Fruit fly (Drosophila melanogaster) whole organism, pupa: ENCODE measurements around the gene erm.

ENCODE experiments used
- CG10348 ChIP-seq: fragments of 200-800 bp; sonication (Bioruptor generic); IDR thresholded peaks from 2 replicates; pipeline ENCODE4 v1.3.6; 2022; ENCODE audit warnings: missing biosample characterization, missing genetic modification characterization
- CG12605 ChIP-seq: fragments of 200-800 bp; sonication (Bioruptor generic); IDR thresholded peaks from 2 replicates; pipeline ENCODE4 v1.3.6; 2022; ENCODE audit warnings: missing biosample characterization, missing genetic modification characterization
- CG13204 ChIP-seq: fragments of 200-800 bp; sonication (Bioruptor generic); optimal IDR thresholded peaks from 2 replicates; lab custom pipeline; 2018; ENCODE audit warnings: missing biosample characterization, mild to moderate bottlenecking, missing genetic modification characterization, moderate library complexity
- CG14655 ChIP-seq: fragments of 200-800 bp; sonication (Bioruptor generic); optimal IDR thresholded peaks from 3 replicates; lab custom pipeline; 2017; ENCODE audit warnings: mild to moderate bottlenecking, missing biosample characterization, missing genetic modification reagents, missing genetic modification characterization
- CG15710 ChIP-seq: fragments of 200-800 bp; sonication (Bioruptor generic); optimal IDR thresholded peaks from 2 replicates; lab custom pipeline; 2018; ENCODE audit warnings: missing biosample characterization, mild to moderate bottlenecking, missing genetic modification characterization, moderate library complexity
- CG17806 ChIP-seq: fragments of 200-800 bp; sonication (Bioruptor generic); optimal IDR thresholded peaks from 2 replicates; lab custom pipeline; 2018; ENCODE audit warnings: missing biosample characterization, mild to moderate bottlenecking, missing genetic modification characterization, moderate library complexity
- CG32121 ChIP-seq: fragments of 200-800 bp; sonication (Bioruptor generic); IDR thresholded peaks from 2 replicates; pipeline ENCODE4 v1.3.6; 2022; ENCODE audit warnings: missing biosample characterization, missing genetic modification characterization
- CG34367 ChIP-seq: fragments of 200-800 bp; sonication (Bioruptor generic); optimal IDR thresholded peaks from 2 replicates; lab custom pipeline; 2018; ENCODE audit warnings: missing biosample characterization, mild to moderate bottlenecking, missing genetic modification characterization
- CG4496 ChIP-seq: fragments of 200-800 bp; sonication (Bioruptor generic); IDR thresholded peaks from 3 replicates; pipeline ENCODE4 v1.3.6; 2022; ENCODE audit warnings: missing biosample characterization, missing genetic modification characterization
- CG8159 ChIP-seq: fragments of 200-800 bp; sonication (Bioruptor generic); optimal IDR thresholded peaks from 3 replicates; lab custom pipeline; 2018; ENCODE audit warnings: missing biosample characterization, mild to moderate bottlenecking, missing genetic modification characterization, moderate library complexity
- CG8301 ChIP-seq: fragments of 200-800 bp; sonication (Bioruptor generic); optimal IDR thresholded peaks from 2 replicates; lab custom pipeline; 2018; ENCODE audit warnings: missing biosample characterization, mild to moderate bottlenecking, missing genetic modification characterization
- CG9948 ChIP-seq: fragments of 200-800 bp; sonication (Bioruptor generic); optimal IDR thresholded peaks from 2 replicates; lab custom pipeline; 2018; ENCODE audit warnings: missing biosample characterization, mild to moderate bottlenecking, missing genetic modification characterization, moderate library complexity
- D1 ChIP-seq: fragments of 200-800 bp; sonication (Bioruptor generic); optimal IDR thresholded peaks from 2 replicates; lab custom pipeline; 2018; ENCODE audit warnings: missing biosample characterization, mild to moderate bottlenecking, missing genetic modification characterization, moderate library complexity
- EcR ChIP-seq: fragments of 200-800 bp; sonication (Bioruptor generic); optimal IDR thresholded peaks from 3 replicates; lab custom pipeline; 2019; ENCODE audit warnings: missing biosample characterization, missing genetic modification characterization, mild to moderate bottlenecking, moderate library complexity, missing genetic modification reagents
- Ets98B ChIP-seq: fragments of 200-800 bp; sonication (Bioruptor generic); IDR thresholded peaks from 2 replicates; pipeline ENCODE4 v1.3.6; 2022; ENCODE audit warnings: missing biosample characterization, missing genetic modification characterization
- Pif1A ChIP-seq: fragments of 200-800 bp; sonication (Bioruptor generic); optimal IDR thresholded peaks from 3 replicates; lab custom pipeline; 2016; ENCODE audit warnings: missing biosample characterization, missing genetic modification characterization
- Pif1B ChIP-seq: fragments of 200-800 bp; sonication (Bioruptor generic); optimal IDR thresholded peaks from 3 replicates; lab custom pipeline; 2016; ENCODE audit warnings: missing biosample characterization, missing genetic modification characterization
- Snoo ChIP-seq: fragments of 200-800 bp; sonication (Bioruptor generic); optimal IDR thresholded peaks from 3 replicates; lab custom pipeline; 2017; ENCODE audit warnings: missing biosample characterization, mild to moderate bottlenecking, missing genetic modification characterization, inconsistent platforms
- fd96Ca ChIP-seq: fragments of 200-800 bp; sonication (Bioruptor generic); IDR thresholded peaks from 3 replicates; pipeline ENCODE4 v1.3.6; 2022; ENCODE audit warnings: missing biosample characterization, missing genetic modification characterization
- gl ChIP-seq: fragments of 200-800 bp; sonication (Bioruptor generic); optimal IDR thresholded peaks from 2 replicates; lab custom pipeline; 2018; ENCODE audit warnings: missing biosample characterization, mild to moderate bottlenecking, missing genetic modification characterization
- rn ChIP-seq: fragments of 200-800 bp; sonication (Bioruptor generic); IDR thresholded peaks from 2 replicates; pipeline ENCODE4 v1.3.6; 2022; ENCODE audit warnings: missing biosample characterization, missing genetic modification characterization

The erm gene

DNA sequence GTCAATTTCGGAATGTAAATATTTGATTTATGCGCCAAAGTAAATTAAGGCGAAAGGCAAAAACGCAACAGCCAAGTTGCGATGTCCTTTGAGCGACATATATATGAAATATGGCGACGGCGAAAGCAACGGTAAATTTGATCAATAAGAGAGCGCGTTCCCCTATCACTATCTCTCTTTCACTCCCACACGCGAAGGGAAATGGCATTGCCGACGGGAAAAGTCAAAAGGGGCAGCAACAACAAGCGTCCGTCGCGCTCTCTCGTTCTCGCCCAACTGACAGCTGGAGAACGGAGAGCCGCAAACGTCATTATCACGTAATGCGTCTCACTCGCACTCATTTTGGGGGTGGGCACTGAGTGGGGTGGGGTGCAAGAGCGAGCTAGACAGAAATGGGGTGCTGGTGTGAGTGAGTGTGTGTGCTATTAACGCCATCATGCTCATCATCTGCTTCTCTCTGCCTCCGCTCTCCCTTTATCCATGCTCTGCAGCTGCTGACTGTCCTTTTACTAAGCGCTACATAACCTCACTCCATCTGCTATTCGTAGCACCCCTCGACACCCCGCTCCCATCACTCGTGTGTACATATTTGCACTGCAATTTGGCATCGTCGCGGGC, at the start of gene erm:
TSS of gene erm (minus strand) at position 51 of the 618 bp plus-strand sequence.
- TF ChIP-seq CG13204 = peak; percentile 23
- no peak for TF ChIP-seq CG34367 (tag; lab: Kevin White, UChicago)
- peak; percentile 19; the same call in 1 of the 2 replicates for TF ChIP-seq rn
- TF ChIP-seq CG12605 (GFP tag; lab: Robert Waterston, UW) = no peak

DNA sequence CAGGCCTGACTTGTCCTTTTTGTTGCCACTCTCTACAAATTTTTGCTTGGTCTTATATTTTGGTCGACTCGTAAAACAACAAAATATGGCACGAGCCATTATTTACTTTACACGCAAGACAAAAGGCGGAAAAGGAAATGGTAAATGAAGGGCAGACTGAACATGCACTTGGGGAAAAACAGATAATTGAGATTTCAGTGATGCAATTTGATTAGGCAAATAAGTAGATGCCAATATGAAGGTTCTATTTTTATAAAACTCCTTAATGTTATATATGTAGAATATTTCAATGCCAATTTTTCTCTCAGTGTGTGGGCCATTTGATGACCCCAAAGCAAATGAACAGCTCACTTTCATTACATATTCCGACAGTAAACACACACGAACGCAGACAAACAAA, 45.0 kb upstream of the erm start:
- TF ChIP-seq CG8159 (no peak), EcR (GFP tag; lab: Kevin White, UChicago) (no peak), CG4496 (GFP tag; lab: Robert Waterston, UW) (no peak), CG12605 (GFP tag; lab: Robert Waterston, UW) (no peak), CG13204 (no peak), Snoo (tag; lab: Kevin White, UChicago) (no peak), CG32121 (GFP tag; lab: Robert Waterston, UW) (no peak), CG8301 (tag; lab: Kevin White, UChicago) (no peak), CG17806 (no peak), CG15710 (tag; lab: Kevin White, UChicago) (no peak), D1 (no peak), CG34367 (tag; lab: Kevin White, UChicago) (no peak), fd96Ca (GFP tag; lab: Robert Waterston, UW) (no peak), gl (tag; lab: Kevin White, UChicago) (no peak), CG9948 (no peak)

- TF ChIP-seq CG4496 (GFP tag; lab: Robert Waterston, UW) (peak; percentile 41; the same call in 1 of the 3 replicates), CG15710 (tag; lab: Kevin White, UChicago) (peak; percentile 10), CG13204 (no peak), CG8301 (tag; lab: Kevin White, UChicago) (no peak), CG8159 (peak; percentile 13), CG17806 (no peak), EcR (GFP tag; lab: Kevin White, UChicago) (no peak)
- TF ChIP-seq, all 21 proteins: peak for 3
These were observed 43.8 kb upstream of the erm start for dm6 chr2L:2013836-2014434.

DNA sequence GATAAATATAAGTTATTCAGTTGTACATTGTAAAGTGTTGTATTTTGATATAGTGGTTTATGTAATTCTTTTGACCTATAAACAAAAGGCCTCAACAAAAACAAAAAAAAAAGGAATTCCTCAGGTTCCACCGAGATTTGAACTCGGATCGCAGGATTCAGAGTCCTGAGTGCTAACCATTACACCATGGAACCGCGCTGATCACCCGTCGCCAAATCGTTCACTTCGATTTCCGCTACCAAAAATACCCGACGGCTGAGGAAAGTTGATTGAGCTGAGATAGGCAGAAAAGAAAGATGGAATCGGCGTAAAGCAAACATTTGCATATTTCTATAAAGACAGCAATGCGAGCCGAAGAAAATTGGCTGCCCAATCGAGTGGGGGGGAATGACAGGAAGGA, 42.9 kb upstream of the erm start:
- TF ChIP-seq gl (tag; lab: Kevin White, UChicago) (no peak), fd96Ca (GFP tag; lab: Robert Waterston, UW) (no peak), CG12605 (GFP tag; lab: Robert Waterston, UW) (no peak), CG13204 (no peak), Snoo (tag; lab: Kevin White, UChicago) (no peak), CG10348 (GFP tag; lab: Robert Waterston, UW) (no peak), rn (no peak), CG32121 (GFP tag; lab: Robert Waterston, UW) (no peak), CG4496 (GFP tag; lab: Robert Waterston, UW) (no peak), CG15710 (tag; lab: Kevin White, UChicago) (no peak), CG8301 (tag; lab: Kevin White, UChicago) (no peak)

dm6 chr2L:2011430-2011829, 41.3 kb upstream of the erm start:
- no peak for TF ChIP-seq CG9948
- TF ChIP-seq CG10348 (GFP tag; lab: Robert Waterston, UW) = no peak
- TF ChIP-seq Pif1B (GFP tag; lab: Kevin White, UChicago) = no peak
- no peak for TF ChIP-seq D1
- TF ChIP-seq gl (tag; lab: Kevin White, UChicago) = no peak
- no peak for TF ChIP-seq Snoo (tag; lab: Kevin White, UChicago)
- TF ChIP-seq CG4496 (GFP tag; lab: Robert Waterston, UW) = no peak
- TF ChIP-seq CG15710 (tag; lab: Kevin White, UChicago) = no peak
- no peak for TF ChIP-seq CG14655 (GFP tag; lab: Kevin White, UChicago)
- no peak for TF ChIP-seq CG8301 (tag; lab: Kevin White, UChicago)
- TF ChIP-seq rn = no peak
- TF ChIP-seq Pif1A (GFP tag; lab: Kevin White, UChicago) = no peak
- no peak for TF ChIP-seq CG32121 (GFP tag; lab: Robert Waterston, UW)
- no peak for TF ChIP-seq CG34367 (tag; lab: Kevin White, UChicago)
- TF ChIP-seq Ets98B (GFP tag; lab: Robert Waterston, UW) = no peak
- TF ChIP-seq fd96Ca (GFP tag; lab: Robert Waterston, UW) = no peak
- TF ChIP-seq EcR (GFP tag; lab: Kevin White, UChicago) = no peak
- no peak for TF ChIP-seq CG13204
- TF ChIP-seq CG12605 (GFP tag; lab: Robert Waterston, UW) = no peak

- TF ChIP-seq CG8159 (no peak), CG9948 (no peak), fd96Ca (GFP tag; lab: Robert Waterston, UW) (no peak), Ets98B (GFP tag; lab: Robert Waterston, UW) (no peak), Pif1B (GFP tag; lab: Kevin White, UChicago) (no peak), rn (no peak), CG32121 (GFP tag; lab: Robert Waterston, UW) (no peak), CG4496 (GFP tag; lab: Robert Waterston, UW) (no peak), EcR (GFP tag; lab: Kevin White, UChicago) (no peak), CG14655 (GFP tag; lab: Kevin White, UChicago) (no peak), CG8301 (tag; lab: Kevin White, UChicago) (no peak), gl (tag; lab: Kevin White, UChicago) (no peak)
These were observed 40.3 kb upstream of the erm start for dm6 chr2L:2010335-2011061.
